Fruit fly (Drosophila melanogaster): Measurements from ENCODE around the gene oaf.

- TF ChIP-seq CG13204 (GFP tag; optimal IDR thresholded peaks at IDR 0.05): no peak
- no peak for TF ChIP-seq CG32121 (GFP tag; IDR thresholded peaks at IDR 0.05)
- no peak for TF ChIP-seq CG12605 (GFP tag; IDR thresholded peaks at IDR 0.05)
- no peak for TF ChIP-seq Pif1A (GFP tag; optimal IDR thresholded peaks at IDR 0.05)
- TF ChIP-seq EcR (GFP tag; optimal IDR thresholded peaks at IDR 0.05): no peak
- TF ChIP-seq CG17806 (tag; optimal IDR thresholded peaks at IDR 0.05): peak; percentile 21
- no peak for TF ChIP-seq rn (GFP tag; IDR thresholded peaks at IDR 0.05)
- peak; percentile 14 for TF ChIP-seq CG14655 (GFP tag; optimal IDR thresholded peaks at IDR 0.05)
- peak; percentile 31 for TF ChIP-seq CG15710 (tag; optimal IDR thresholded peaks at IDR 0.05)
- TF ChIP-seq CG4496 (GFP tag; IDR thresholded peaks at IDR 0.05): no peak
Measured at dm6 chr2L:2466360-2466759, 26.4 kb upstream of the oaf start.

Measured in whole organism, pupa.